Worm (Caenorhabditis elegans) whole organism, L2 larva: Measurements from ENCODE around the gene clc-28.

Experiments
- C34F6.9 ChIP-seq: fragments of 150-350 bp; optimal IDR thresholded peaks from 2 replicates; lab custom pipeline; 2014; ENCODE audit warnings: missing biosample characterization, missing genetic modification characterization
- F13H6.1 ChIP-seq: sonication (generic microtip); optimal IDR thresholded peaks from 2 replicates; lab custom pipeline; 2016; ENCODE audit warnings: missing genetic modification characterization, missing compliant biosample characterization
- Y55F3AM.14 ChIP-seq: fragments of 200-800 bp; sonication (Bioruptor generic); optimal IDR thresholded peaks from 2 replicates; lab custom pipeline; 2018; ENCODE audit warnings: mild to moderate bottlenecking, missing genetic modification characterization, missing compliant biosample characterization
- alr-1 ChIP-seq: fragments of 150-350 bp; optimal IDR thresholded peaks from 2 replicates; lab custom pipeline; 2014; ENCODE audit warnings: missing biosample characterization, missing genetic modification characterization
- aly-2 ChIP-seq: fragments of 150-350 bp; optimal IDR thresholded peaks from 2 replicates; lab custom pipeline; 2014; ENCODE audit warnings: missing biosample characterization, missing genetic modification characterization
- ama-1 ChIP-seq: fragments of 150-350 bp; optimal IDR thresholded peaks from 2 replicates; lab custom pipeline; 2018; ENCODE audit warnings: inconsistent platforms
- blmp-1 ChIP-seq: sonication (generic microtip); optimal IDR thresholded peaks from 2 replicates; lab custom pipeline; 2017; ENCODE audit warnings: missing genetic modification characterization, mild to moderate bottlenecking, missing compliant biosample characterization, antibody characterized with exemption, moderate library complexity; ENCODE audit not compliant: insufficient read depth
- ceh-16 ChIP-seq: fragments of 150-350 bp; optimal IDR thresholded peaks from 2 replicates; lab custom pipeline; 2014; ENCODE audit warnings: missing biosample characterization, missing genetic modification characterization
- ceh-82 ChIP-seq: fragments of 150-350 bp; optimal IDR thresholded peaks from 2 replicates; lab custom pipeline; 2014; ENCODE audit warnings: missing biosample characterization, missing genetic modification characterization
- crh-2 ChIP-seq: sonication (generic microtip); optimal IDR thresholded peaks from 2 replicates; lab custom pipeline; 2017; ENCODE audit warnings: missing biosample characterization, missing genetic modification characterization
- dmd-4 ChIP-seq: sonication (generic microtip); optimal IDR thresholded peaks from 2 replicates; lab custom pipeline; 2017; ENCODE audit warnings: missing biosample characterization, missing genetic modification characterization
- egl-27 ChIP-seq: sonication (generic microtip); optimal IDR thresholded peaks from 3 replicates; lab custom pipeline; 2017; ENCODE audit warnings: missing biosample characterization, missing genetic modification reagents, missing genetic modification characterization
- gmeb-1 ChIP-seq: fragments of 150-350 bp; optimal IDR thresholded peaks from 2 replicates; lab custom pipeline; 2014; ENCODE audit warnings: missing biosample characterization, missing genetic modification characterization
- lin-11 ChIP-seq: fragments of 150-350 bp; sonication (generic microtip); optimal IDR thresholded peaks from 2 replicates; lab custom pipeline; 2014; ENCODE audit warnings: missing biosample characterization, missing genetic modification characterization, inconsistent platforms, mixed read lengths
- lin-13 ChIP-seq: fragments of 150-350 bp; optimal IDR thresholded peaks from 2 replicates; lab custom pipeline; 2014; ENCODE audit warnings: missing biosample characterization, missing genetic modification reagents, missing genetic modification characterization
- lin-39 ChIP-seq: fragments of 150-350 bp; optimal IDR thresholded peaks from 2 replicates; lab custom pipeline; 2014; ENCODE audit warnings: missing biosample characterization, missing genetic modification reagents, missing genetic modification characterization
- lsy-2 ChIP-seq, 2 experiments: fragments of 150-350 bp in 1 of 2; sonication (generic microtip) in 1 of 2; optimal IDR thresholded peaks; 2 replicates each; lab custom pipeline; 2014 to 2017; ENCODE audit warnings: missing biosample characterization in 2 of 2, missing genetic modification characterization in 2 of 2
- mab-5 ChIP-seq: fragments of 150-350 bp; optimal IDR thresholded peaks from 2 replicates; lab custom pipeline; 2014; ENCODE audit warnings: missing biosample characterization, missing genetic modification characterization
- mbf-1 ChIP-seq: sonication (generic microtip); optimal IDR thresholded peaks from 2 replicates; lab custom pipeline; 2017; ENCODE audit warnings: missing biosample characterization, missing genetic modification characterization
- mdl-1 ChIP-seq, 2 experiments: fragments of 150-350 bp in 1 of 2; sonication (generic microtip) in 1 of 2; optimal IDR thresholded peaks; 2 replicates each; lab custom pipeline; 2017; ENCODE audit warnings: missing biosample characterization in 2 of 2, missing genetic modification characterization in 2 of 2
- nhr-10 ChIP-seq: sonication (generic microtip); optimal IDR thresholded peaks from 2 replicates; lab custom pipeline; 2017; ENCODE audit warnings: missing biosample characterization, missing genetic modification characterization
- nhr-129 ChIP-seq: fragments of 150-350 bp; optimal IDR thresholded peaks from 2 replicates; lab custom pipeline; 2014; ENCODE audit warnings: missing biosample characterization, missing genetic modification characterization
- nhr-21 ChIP-seq: fragments of 150-350 bp; optimal IDR thresholded peaks from 2 replicates; lab custom pipeline; 2014; ENCODE audit warnings: missing biosample characterization, missing genetic modification characterization
- nhr-23 ChIP-seq: fragments of 150-350 bp; optimal IDR thresholded peaks from 2 replicates; lab custom pipeline; 2014; ENCODE audit warnings: missing biosample characterization, missing genetic modification reagents, missing genetic modification characterization
- nhr-237 ChIP-seq: fragments of 150-350 bp; optimal IDR thresholded peaks from 2 replicates; lab custom pipeline; 2014; ENCODE audit warnings: missing biosample characterization, missing genetic modification characterization
- nhr-25 ChIP-seq: fragments of 150-350 bp; sonication (generic microtip); optimal IDR thresholded peaks from 3 replicates; lab custom pipeline; 2014; ENCODE audit warnings: missing biosample characterization, missing genetic modification characterization
- nhr-6 ChIP-seq: fragments of 150-350 bp; optimal IDR thresholded peaks from 2 replicates; lab custom pipeline; 2014; ENCODE audit warnings: missing biosample characterization, missing genetic modification characterization
- peb-1 ChIP-seq: fragments of 150-350 bp; optimal IDR thresholded peaks from 2 replicates; lab custom pipeline; 2014; ENCODE audit warnings: missing biosample characterization, missing genetic modification characterization
- sem-4 ChIP-seq: fragments of 150-350 bp; optimal IDR thresholded peaks from 2 replicates; lab custom pipeline; 2014; ENCODE audit warnings: missing biosample characterization, missing genetic modification reagents, missing genetic modification characterization
- skn-1 ChIP-seq: sonication (generic microtip); optimal IDR thresholded peaks from 2 replicates; lab custom pipeline; 2017; ENCODE audit warnings: missing biosample characterization, missing genetic modification characterization
- sma-3 ChIP-seq: sonication (generic microtip); optimal IDR thresholded peaks from 2 replicates; lab custom pipeline; 2016; ENCODE audit warnings: missing genetic modification reagents, missing genetic modification characterization, missing compliant biosample characterization
- sma-9 ChIP-seq, 2 experiments: fragments of 150-350 bp in 1 of 2; sonication (generic microtip) in 1 of 2; optimal IDR thresholded peaks; 2 replicates each; lab custom pipeline; 2014 to 2016; ENCODE audit warnings: missing genetic modification characterization in 2 of 2, mild to moderate bottlenecking in 1 of 2, missing biosample characterization in 1 of 2, missing compliant biosample characterization in 1 of 2, missing genetic modification reagents in 1 of 2, moderate library complexity in 1 of 2
- snpc-4 ChIP-seq: fragments of 150-350 bp; optimal IDR thresholded peaks from 2 replicates; lab custom pipeline; 2014; ENCODE audit warnings: missing biosample characterization, missing genetic modification characterization
- unc-39 ChIP-seq: fragments of 150-350 bp; optimal IDR thresholded peaks from 2 replicates; lab custom pipeline; 2014; ENCODE audit warnings: missing biosample characterization, missing genetic modification characterization
- unc-55 ChIP-seq: fragments of 150-350 bp; sonication (generic microtip); optimal IDR thresholded peaks from 3 replicates; lab custom pipeline; 2014; ENCODE audit warnings: missing biosample characterization, missing genetic modification reagents, missing genetic modification characterization
- unc-62 ChIP-seq: fragments of 150-350 bp; optimal IDR thresholded peaks from 2 replicates; lab custom pipeline; 2014; ENCODE audit warnings: missing biosample characterization, missing genetic modification reagents, missing genetic modification characterization
- zag-1 ChIP-seq: fragments of 150-350 bp; optimal IDR thresholded peaks from 2 replicates; lab custom pipeline; 2014; ENCODE audit warnings: missing biosample characterization, missing genetic modification characterization
- ztf-1 ChIP-seq: fragments of 200-800 bp; sonication (Bioruptor generic); conservative IDR thresholded peaks from 2 replicates; pipeline ENCODE4 v1.3.6; 2022; ENCODE audit warnings: missing genetic modification characterization, missing compliant biosample characterization
- ztf-4 ChIP-seq: fragments of 150-350 bp; optimal IDR thresholded peaks from 2 replicates; lab custom pipeline; 2014; ENCODE audit warnings: missing biosample characterization, missing genetic modification characterization

clc-28 gene

ce11 chrIII:8324412-8324811 is 14.9 kb downstream of the clc-28 start, which contains the start of gene F10E9.12:
Gene F10E9.12, plus strand, starts transcription at chrIII:8324542.
- TF ChIP-seq skn-1 (tag; lab: Kevin White, UChicago) (no peak), lin-39 (no peak), mdl-1 (tag; optimal IDR thresholded peaks at IDR 0.05; lab: Kevin White, UChicago) (no peak), nhr-23 (no peak), crh-2 (no peak), nhr-21 (no peak), nhr-237 (tag; lab: Kevin White, UChicago) (no peak), sma-9 (GFP tag; optimal IDR thresholded peaks at IDR 0.05; lab: Kevin White, UChicago) (no peak), sma-9 (tag; optimal IDR thresholded peaks at IDR 0.05; lab: Kevin White, UChicago) (no peak), ceh-16 (tag; lab: Kevin White, UChicago) (no peak), ama-1 (lab: Kevin White, UChicago) (no peak), nhr-10 (tag; lab: Kevin White, UChicago) (no peak), peb-1 (tag; lab: Kevin White, UChicago) (no peak)

DNA sequence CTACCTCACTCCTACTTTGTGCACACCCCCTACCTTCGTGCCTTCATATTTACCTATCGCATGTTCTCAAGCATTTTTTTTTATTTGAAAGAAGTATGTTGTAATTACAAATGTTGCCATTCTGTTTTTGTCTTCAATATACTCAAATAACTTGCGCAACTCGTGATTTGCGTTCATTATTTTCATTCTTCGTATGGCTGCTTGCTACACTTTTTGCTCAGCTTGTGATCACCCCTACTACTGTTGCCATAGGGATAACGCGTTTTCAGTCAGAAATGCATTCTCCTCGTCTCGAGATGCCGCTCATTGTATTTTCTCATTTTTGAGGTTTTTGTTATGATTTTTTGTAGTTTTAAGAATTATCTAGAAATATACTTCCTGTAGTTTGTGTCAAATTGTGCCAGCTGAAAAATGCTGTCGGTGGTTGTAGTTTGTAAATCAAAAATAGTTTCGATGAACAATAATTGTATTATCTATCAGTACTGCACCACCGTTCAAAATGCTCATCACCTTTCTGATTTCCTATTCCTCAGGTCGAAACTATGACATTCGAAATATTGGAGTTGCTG is 16.5 kb downstream of the clc-28 start, which contains the start of gene F10E9.1:
Gene F10E9.1 (plus strand): TSS at position 519 of the 569 bp plus-strand sequence.
- TF ChIP-seq lin-11 (tag; lab: Kevin White, UChicago) (peak; percentile 29), unc-62 (GFP tag; lab: Kevin White, UChicago) (no peak), ztf-1 (no peak), mdl-1 (tag; optimal IDR thresholded peaks at IDR 0.05; lab: Kevin White, UChicago) (no peak), nhr-21 (peak; percentile 21), crh-2 (no peak), ceh-16 (tag; lab: Kevin White, UChicago) (no peak), zag-1 (tag; lab: Kevin White, UChicago) (no peak), lsy-2 (tag; optimal IDR thresholded peaks at IDR 0.05; lab: Kevin White, UChicago) (peak in 1 of 2 experiments; percentile 32), ztf-4 (no peak), dmd-4 (tag; lab: Kevin White, UChicago) (no peak), peb-1 (tag; lab: Kevin White, UChicago) (no peak), nhr-237 (tag; lab: Kevin White, UChicago) (no peak), nhr-6 (tag; lab: Kevin White, UChicago) (no peak), C34F6.9 (tag; lab: Kevin White, UChicago) (peak; percentile 14), lin-39 (no peak), lin-13 (GFP tag; lab: Kevin White, UChicago) (no peak), nhr-129 (no peak)
- TF ChIP-seq, all 48 proteins: peak for 4

ce11 chrIII:8321225-8321624 is 18.0 kb downstream of the clc-28 start:
- TF ChIP-seq lsy-2 (tag; optimal IDR thresholded peaks at IDR 0.05; lab: Kevin White, UChicago) (peak in 1 of 2 experiments; percentile 17), zag-1 (tag; lab: Kevin White, UChicago) (peak; percentile 51), crh-2 (peak; percentile 7), unc-39 (tag; lab: Kevin White, UChicago) (no peak), ama-1 (lab: Kevin White, UChicago) (no peak), snpc-4 (tag; lab: Kevin White, UChicago) (no peak), unc-55 (no peak)

DNA sequence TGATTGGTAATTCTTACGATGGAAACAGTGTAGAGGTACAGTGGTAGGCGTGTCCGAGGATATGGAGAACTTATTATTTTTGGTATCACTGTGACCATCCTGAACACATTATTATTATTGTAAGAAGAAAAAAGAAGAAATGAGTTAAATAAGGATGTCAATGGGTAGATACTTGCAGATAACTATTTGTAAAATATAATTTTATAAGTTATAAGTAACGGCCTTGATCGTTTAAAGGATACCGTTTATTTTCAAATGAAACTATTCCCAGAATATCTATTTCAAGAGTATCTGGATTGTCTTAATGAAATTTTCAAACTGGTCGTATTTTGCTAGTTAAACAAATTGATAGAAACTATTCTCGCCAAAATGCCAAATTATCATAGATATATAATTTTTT is 19.1 kb downstream of the clc-28 start, which contains the start of gene F10E9.10:
Gene F10E9.10 (minus strand): TSS at position 101 of the 400 bp plus-strand sequence.
- TF ChIP-seq nhr-129 (no peak), lsy-2 (tag; optimal IDR thresholded peaks at IDR 0.05; lab: Kevin White, UChicago) (no peak), aly-2 (no peak), mab-5 (tag; lab: Kevin White, UChicago) (no peak)

ce11 chrIII:8319100-8319499 is 20.2 kb downstream of the clc-28 start, which contains the start of gene F10E9.11:
Gene F10E9.11, minus strand, starts transcription at chrIII:8319260.
- TF ChIP-seq crh-2 = peak; percentile 74
- TF ChIP-seq lin-11 (tag; lab: Kevin White, UChicago) = peak; percentile 72
- TF ChIP-seq skn-1 (tag; lab: Kevin White, UChicago) = no peak
- TF ChIP-seq lin-13 (GFP tag; lab: Kevin White, UChicago) = peak; percentile 79
- no peak for TF ChIP-seq Y55F3AM.14
- peak; percentile 86 for TF ChIP-seq unc-55
- TF ChIP-seq lin-39 = no peak
- TF ChIP-seq zag-1 (tag; lab: Kevin White, UChicago) = no peak
- TF ChIP-seq blmp-1 = peak; percentile 12
- peak; percentile 66 to 89 for TF ChIP-seq lsy-2 (tag; optimal IDR thresholded peaks at IDR 0.05; lab: Kevin White, UChicago)
- TF ChIP-seq alr-1 = no peak
- TF ChIP-seq nhr-10 (tag; lab: Kevin White, UChicago) = no peak
- TF ChIP-seq nhr-129 = peak; percentile 73
- peak; percentile 9 for TF ChIP-seq nhr-6 (tag; lab: Kevin White, UChicago)
- peak; percentile 69 for TF ChIP-seq mab-5 (tag; lab: Kevin White, UChicago)
- no peak for TF ChIP-seq peb-1 (tag; lab: Kevin White, UChicago)
- peak; percentile 84 for TF ChIP-seq sma-9 (GFP tag; optimal IDR thresholded peaks at IDR 0.05; lab: Kevin White, UChicago)
- no peak for TF ChIP-seq sma-9 (tag; optimal IDR thresholded peaks at IDR 0.05; lab: Kevin White, UChicago)
- TF ChIP-seq snpc-4 (tag; lab: Kevin White, UChicago) = no peak
- no peak for TF ChIP-seq ztf-1
- no peak for TF ChIP-seq mbf-1 (tag; lab: Kevin White, UChicago)
- peak; percentile 44 for TF ChIP-seq nhr-21
- TF ChIP-seq F13H6.1 (tag; lab: Kevin White, UChicago) = peak; percentile 84
- TF ChIP-seq sem-4 (tag; lab: Kevin White, UChicago) = peak; percentile 58
- TF ChIP-seq nhr-25 = peak; percentile 79
- TF ChIP-seq dmd-4 (tag; lab: Kevin White, UChicago) = no peak
- peak; percentile 94 for TF ChIP-seq gmeb-1
- TF ChIP-seq unc-39 (tag; lab: Kevin White, UChicago) = no peak
- TF ChIP-seq ceh-82 (tag; lab: Kevin White, UChicago) = no peak
- peak; percentile 26 for TF ChIP-seq egl-27 (tag; lab: Kevin White, UChicago)
- no peak for TF ChIP-seq nhr-237 (tag; lab: Kevin White, UChicago)
- peak; percentile 82 for TF ChIP-seq sma-3 (GFP tag; lab: Kevin White, UChicago)
